Worm (Caenorhabditis elegans): ENCODE data around the gene nhr-60.

nhr-60 gene

ce11 chrV:15721431-15721830 is 51.6 kb downstream of the nhr-60 start:
- TF ChIP-seq ztf-11 (tag; optimal IDR thresholded peaks at IDR 0.05) (no peak), nhr-76 (tag; optimal IDR thresholded peaks at IDR 0.05) (no peak), ama-1 (optimal IDR thresholded peaks at IDR 0.05) (no peak), hlh-4 (tag; optimal IDR thresholded peaks at IDR 0.05) (peak; percentile 95)

Data from whole organism, L1 larva.